Worm (Caenorhabditis elegans) whole organism, young adult: ENCODE data around the gene srh-31.

Experiments
- him-1 ChIP-seq: sonication (generic microtip); optimal IDR thresholded peaks from 2 replicates; lab custom pipeline; 2016; ENCODE audit warnings: missing genotype, missing genetic modification reagents, missing genetic modification characterization, missing compliant biosample characterization
- nfya-2 ChIP-seq: fragments of 200-800 bp; sonication (Bioruptor generic); IDR thresholded peaks from 2 replicates; pipeline ENCODE4 v1.3.6; 2022; ENCODE audit warnings: missing genetic modification reagents, missing genetic modification characterization, missing compliant biosample characterization
- unc-62 ChIP-seq: fragments of 150-350 bp; optimal IDR thresholded peaks from 2 replicates; lab custom pipeline; 2014; ENCODE audit warnings: missing biosample characterization, missing genetic modification reagents, missing genetic modification characterization
- ztf-28 ChIP-seq: fragments of 200-800 bp; sonication (Bioruptor generic); IDR thresholded peaks from 2 replicates; pipeline ENCODE4 v1.3.6; 2022; ENCODE audit warnings: missing genetic modification reagents, missing genetic modification characterization, missing compliant biosample characterization

ce11 chrV:17690922-17691321 is 16.2 kb upstream of the srh-31 start, which contains the start of gene F59A1.13:
- TF ChIP-seq unc-62 (GFP tag; lab: Kevin White, UChicago) (no peak), nfya-2 (GFP tag; lab: Robert Waterston, UW) (no peak), him-1 (tag; lab: Kevin White, UChicago) (no peak), ztf-28 (GFP tag; lab: Robert Waterston, UW) (no peak)
